Fruit fly (Drosophila melanogaster): ENCODE data around the gene CG9776.

CG9776 gene

DNA sequence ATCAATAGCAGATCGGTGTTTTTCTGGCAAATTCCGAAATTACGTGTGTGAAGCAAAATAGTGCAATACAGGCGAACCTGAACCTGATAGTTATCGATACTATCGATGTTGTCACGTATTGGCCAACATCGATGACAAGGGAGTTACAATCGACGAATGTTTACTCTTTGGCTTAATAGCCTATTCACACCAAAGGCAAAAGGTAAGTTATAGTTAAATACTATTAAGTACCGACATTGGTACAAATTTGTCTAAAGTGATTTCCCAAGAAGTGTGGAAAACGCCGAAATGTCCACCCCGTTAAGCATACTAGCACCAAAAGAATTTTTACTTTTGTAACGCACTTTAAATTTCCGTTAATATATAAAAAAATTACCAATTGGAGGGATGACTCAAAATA lies at the start of gene CG9776:
Gene CG9776, minus strand, starts transcription at position 108 of the 400 bp plus-strand sequence.
- peak; percentile 24 for TF ChIP-seq CG17801 (GFP tag; optimal IDR thresholded peaks at IDR 0.05; ENCODE audit: partially characterized antibody)

- TF ChIP-seq CG17801 (GFP tag; optimal IDR thresholded peaks at IDR 0.05; ENCODE audit: partially characterized antibody): no peak
These were observed 48.3 kb upstream of the CG9776 start for dm6 chr3R:4382165-4382564.

- TF ChIP-seq CG17801 (GFP tag; optimal IDR thresholded peaks at IDR 0.05; ENCODE audit: partially characterized antibody): peak; percentile 3
These were observed 47.4 kb upstream of the CG9776 start, which contains the start of gene Cont for dm6 chr3R:4381079-4381919. TSS of gene Cont (plus strand) at chr3R:4381306.

dm6 chr3R:4378363-4379354 lies 44.8 kb upstream of the CG9776 start, which contains the start of gene Sfxn1-3:
TSS of gene Sfxn1-3 (plus strand) at chr3R:4378600.
- peak; percentile 71 for TF ChIP-seq CG17801 (GFP tag; optimal IDR thresholded peaks at IDR 0.05; ENCODE audit: partially characterized antibody)

DNA sequence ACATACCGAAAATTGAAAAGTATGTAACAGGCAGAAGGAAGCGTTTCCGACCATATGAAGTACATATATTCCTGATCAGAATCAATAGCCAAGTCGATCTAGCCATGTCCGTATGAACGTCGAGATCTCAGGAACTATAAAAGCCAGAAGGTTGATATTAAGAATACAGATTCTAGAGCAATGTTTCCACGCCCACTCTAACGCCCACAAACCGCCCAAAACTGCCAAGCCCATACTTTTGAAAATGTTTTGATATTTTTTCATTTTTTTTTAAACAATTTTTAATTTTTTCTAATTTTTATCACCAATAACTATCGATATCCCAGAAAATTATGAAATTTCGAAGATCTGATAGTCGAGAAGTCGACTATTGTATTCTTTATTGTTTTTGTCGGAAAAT lies 28.1 kb upstream of the CG9776 start:
- TF ChIP-seq CG17801 (GFP tag; optimal IDR thresholded peaks at IDR 0.05; ENCODE audit: partially characterized antibody): no peak

dm6 chr3R:4360668-4361110 lies 26.8 kb upstream of the CG9776 start:
- TF ChIP-seq CG17801 (GFP tag; optimal IDR thresholded peaks at IDR 0.05; ENCODE audit: partially characterized antibody): no peak

dm6 chr3R:4359625-4360024 lies 25.8 kb upstream of the CG9776 start, which contains the start of gene CG1090:
TSS of gene CG1090 (plus strand) at chr3R:4359883.
- no peak for TF ChIP-seq CG17801 (GFP tag; optimal IDR thresholded peaks at IDR 0.05; ENCODE audit: partially characterized antibody)

- no peak for TF ChIP-seq CG17801 (GFP tag; optimal IDR thresholded peaks at IDR 0.05; ENCODE audit: partially characterized antibody)
These were observed 19.7 kb upstream of the CG9776 start for dm6 chr3R:4353569-4353968.

dm6 chr3R:4350199-4350598 lies 16.3 kb upstream of the CG9776 start:
- no peak for TF ChIP-seq CG17801 (GFP tag; optimal IDR thresholded peaks at IDR 0.05; ENCODE audit: partially characterized antibody)

DNA sequence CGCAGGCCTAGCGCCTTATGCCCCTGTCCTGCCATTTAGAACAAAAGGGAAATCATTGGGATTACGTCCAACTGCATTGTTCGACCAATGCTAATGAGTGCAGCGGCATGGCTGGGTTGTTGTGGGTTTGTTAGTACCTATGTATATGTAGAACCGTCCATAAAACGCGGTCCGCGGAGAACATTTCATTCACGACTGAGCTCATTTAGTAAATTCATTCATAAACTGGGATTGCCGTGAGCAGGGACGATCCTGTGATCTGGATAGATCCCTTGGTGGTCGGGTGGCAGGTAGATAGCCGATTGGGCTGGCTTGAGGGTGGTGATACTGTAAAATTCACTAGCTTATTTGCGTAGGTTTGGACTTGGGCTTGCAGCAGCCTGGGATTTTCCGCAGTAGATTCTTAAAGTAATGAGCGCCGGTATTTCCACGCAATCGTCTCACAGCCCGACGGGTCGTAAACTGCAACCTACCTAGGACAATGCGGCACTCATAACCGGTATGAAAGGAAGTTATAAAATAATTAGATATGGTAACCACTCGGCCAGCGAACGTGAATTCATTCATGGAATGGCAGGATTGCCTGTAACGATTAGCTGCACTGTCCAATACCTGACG lies 14.4 kb upstream of the CG9776 start:
- no peak for TF ChIP-seq CG17801 (GFP tag; optimal IDR thresholded peaks at IDR 0.05; ENCODE audit: partially characterized antibody)

DNA sequence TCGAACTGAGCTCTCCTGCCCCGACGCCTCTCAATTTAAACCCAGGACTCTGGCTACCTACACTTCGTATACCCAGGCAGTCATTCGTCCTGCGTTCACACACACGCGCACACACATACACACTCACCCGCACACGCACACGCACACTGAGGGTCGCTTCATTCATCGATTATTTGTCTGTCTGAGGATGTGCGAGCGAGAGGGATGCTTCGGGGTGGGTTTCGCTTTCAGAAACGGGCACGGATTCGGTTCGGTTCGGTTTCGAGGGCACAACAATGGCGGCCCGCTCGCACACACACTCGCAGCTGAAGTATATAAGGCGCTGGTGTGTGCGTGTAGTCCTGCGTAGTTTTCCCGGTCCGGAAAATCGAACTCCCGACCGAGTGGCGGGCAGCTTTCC lies 12.8 kb upstream of the CG9776 start, which contains the start of gene hkb:
Gene hkb, minus strand, starts transcription at position 11 of the 400 bp plus-strand sequence.
- no peak for TF ChIP-seq CG17801 (GFP tag; optimal IDR thresholded peaks at IDR 0.05; ENCODE audit: partially characterized antibody)

DNA sequence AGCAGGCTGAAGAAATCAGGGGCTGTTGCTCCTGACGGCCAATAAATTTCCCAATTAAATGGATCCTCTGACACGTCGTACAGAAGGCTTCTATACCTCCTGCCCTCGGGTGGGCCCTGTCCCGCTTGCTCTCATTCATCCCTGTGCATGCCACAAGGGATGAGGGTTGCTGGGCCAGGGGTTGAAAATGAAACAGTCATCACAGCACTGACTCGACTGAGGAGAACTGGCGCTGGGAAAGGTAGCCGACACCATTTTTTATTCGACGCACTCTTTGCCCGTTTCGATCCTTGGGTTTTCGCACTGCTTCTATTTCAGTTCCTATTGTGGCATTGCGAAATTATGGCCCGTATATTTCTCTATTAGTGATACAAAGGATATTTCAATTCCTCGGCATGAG lies 7.3 kb upstream of the CG9776 start:
- no peak for TF ChIP-seq CG17801 (GFP tag; optimal IDR thresholded peaks at IDR 0.05; ENCODE audit: partially characterized antibody)

DNA sequence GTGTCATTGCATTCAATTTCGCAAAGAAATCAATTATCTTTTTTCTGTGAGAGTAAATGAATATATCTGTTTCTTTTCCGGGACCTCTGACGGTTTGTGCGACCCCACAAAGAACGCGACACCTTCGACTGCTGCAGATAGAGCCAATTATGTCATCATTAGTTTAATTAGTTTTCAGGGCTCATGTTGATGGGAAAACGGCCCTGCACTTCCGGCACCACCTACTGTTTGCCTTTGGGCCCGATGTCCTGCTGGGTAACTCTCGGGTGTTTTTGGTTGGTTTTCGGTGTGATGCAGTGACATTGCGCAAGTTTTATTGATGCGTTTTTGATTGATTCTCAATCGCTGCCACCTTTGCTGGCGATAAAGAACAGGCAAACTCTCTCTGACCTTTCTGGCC lies 6.3 kb upstream of the CG9776 start:
- no peak for TF ChIP-seq CG17801 (GFP tag; optimal IDR thresholded peaks at IDR 0.05; ENCODE audit: partially characterized antibody)

- peak; percentile 19 for TF ChIP-seq CG17801 (GFP tag; optimal IDR thresholded peaks at IDR 0.05; ENCODE audit: partially characterized antibody)
These were observed 3.7 kb upstream of the CG9776 start, which contains the start of the genes Skp2 and CG1103 for dm6 chr3R:4337580-4337979. TSS of gene Skp2 (minus strand) at chr3R:4337674. TSS of gene CG1103 (plus strand) at chr3R:4337755.

- TF ChIP-seq CG17801 (GFP tag; optimal IDR thresholded peaks at IDR 0.05; ENCODE audit: partially characterized antibody): no peak
These were observed 927 bp upstream of the CG9776 start, which contains the start of gene CG14645 for dm6 chr3R:4334798-4335197. TSS of gene CG14645 (plus strand) at chr3R:4335098.

All from ovary, adult (tissue).